Fruit fly (Drosophila melanogaster): Measurements from ENCODE around the gene CG15130.

CG15130 gene

dm6 chr2L:20390004-20390403, 34.5 kb downstream of the CG15130 start (continued):
- TF ChIP-seq gce (GFP tag; IDR thresholded peaks at IDR 0.05), result no peak
- TF ChIP-seq salm (tag; optimal IDR thresholded peaks at IDR 0.05), result peak; percentile 9
- no peak for TF ChIP-seq nom (GFP tag; optimal IDR thresholded peaks at IDR 0.05)
- TF ChIP-seq CTCF (GFP tag; optimal IDR thresholded peaks at IDR 0.05), result no peak
- TF ChIP-seq nau (GFP tag; optimal IDR thresholded peaks at IDR 0.05), result peak; percentile 34
- TF ChIP-seq Camta (GFP tag; optimal IDR thresholded peaks at IDR 0.05), result peak; percentile 30
- peak; percentile 76 for TF ChIP-seq mirr (GFP tag; optimal IDR thresholded peaks at IDR 0.05)
- no peak for TF ChIP-seq dpn (GFP tag; optimal IDR thresholded peaks at IDR 0.05)
- TF ChIP-seq rib (GFP tag; IDR thresholded peaks at IDR 0.05), result no peak
- no peak for TF ChIP-seq slp2 (GFP tag; optimal IDR thresholded peaks at IDR 0.05)
- no peak for TF ChIP-seq zfh1 (GFP tag; IDR thresholded peaks at IDR 0.05)
- peak; percentile 25 for TF ChIP-seq caup (GFP tag; optimal IDR thresholded peaks at IDR 0.05; ENCODE audit: severe bottlenecking)
- no peak for TF ChIP-seq CG8281 (tag; optimal IDR thresholded peaks at IDR 0.05)
- no peak for TF ChIP-seq Abd-B (GFP tag; optimal IDR thresholded peaks at IDR 0.05)
- TF ChIP-seq CG13775 (GFP tag; optimal IDR thresholded peaks at IDR 0.05), result no peak
- TF ChIP-seq CG13287 (GFP tag; IDR thresholded peaks at IDR 0.05; ENCODE audit: partially characterized antibody), result no peak
- TF ChIP-seq onecut (GFP tag; IDR thresholded peaks at IDR 0.05), result no peak
- TF ChIP-seq br (optimal IDR thresholded peaks at IDR 0.05), result no peak
- TF ChIP-seq kah (GFP tag; optimal IDR thresholded peaks at IDR 0.05), result no peak
- no peak for TF ChIP-seq CG10462 (GFP tag; optimal IDR thresholded peaks at IDR 0.05)
- no peak for TF ChIP-seq CG5953 (GFP tag; IDR thresholded peaks at IDR 0.05)
- TF ChIP-seq CG11723 (GFP tag; optimal IDR thresholded peaks at IDR 0.05), result no peak
- TF ChIP-seq ems (GFP tag; optimal IDR thresholded peaks at IDR 0.05), result no peak
- TF ChIP-seq pnt (GFP tag; optimal IDR thresholded peaks at IDR 0.05), result no peak
- peak; percentile 31 for TF ChIP-seq Fer3 (tag; optimal IDR thresholded peaks at IDR 0.05)
- peak; percentile 79 for TF ChIP-seq sens (GFP tag)
- TF ChIP-seq her (GFP tag; optimal IDR thresholded peaks at IDR 0.05), result no peak
- no peak for TF ChIP-seq stwl (tag; optimal IDR thresholded peaks at IDR 0.05)
- no peak for TF ChIP-seq Rx (GFP tag; IDR thresholded peaks at IDR 0.05)
- no peak for TF ChIP-seq Mes4 (GFP tag; optimal IDR thresholded peaks at IDR 0.05)
- no peak for TF ChIP-seq tna (GFP tag; IDR thresholded peaks at IDR 0.05; ENCODE audit: partially characterized antibody)
- TF ChIP-seq wor (GFP tag; IDR thresholded peaks at IDR 0.05), result no peak
- no peak for TF ChIP-seq cas (GFP tag; IDR thresholded peaks at IDR 0.05)
- no peak for TF ChIP-seq CG6654 (GFP tag; optimal IDR thresholded peaks at IDR 0.05)
- no peak for TF ChIP-seq Xbp1 (GFP tag; optimal IDR thresholded peaks at IDR 0.05)
- no peak for TF ChIP-seq CG10654 (GFP tag; optimal IDR thresholded peaks at IDR 0.05)
- no peak for TF ChIP-seq crp (GFP tag; optimal IDR thresholded peaks at IDR 0.05)
- TF ChIP-seq sima (GFP tag; optimal IDR thresholded peaks at IDR 0.05), result no peak
- no peak for TF ChIP-seq CG34224 (GFP tag; IDR thresholded peaks at IDR 0.05; ENCODE audit: partially characterized antibody)
- no peak for TF ChIP-seq repo (GFP tag; optimal IDR thresholded peaks at IDR 0.05)
- TF ChIP-seq CG10565 (GFP tag; optimal IDR thresholded peaks at IDR 0.05), result no peak
- TF ChIP-seq HmgD (GFP tag; optimal IDR thresholded peaks at IDR 0.05), result no peak
- no peak for TF ChIP-seq bsh (GFP tag; optimal IDR thresholded peaks at IDR 0.05)
- no peak for TF ChIP-seq Sry-δ (GFP tag; optimal IDR thresholded peaks at IDR 0.05)
- TF ChIP-seq CG5180 (GFP tag; optimal IDR thresholded peaks at IDR 0.05), result no peak
- peak; percentile 23 for TF ChIP-seq CG13894 (tag; optimal IDR thresholded peaks at IDR 0.05)
- TF ChIP-seq CG12071 (GFP tag; optimal IDR thresholded peaks at IDR 0.05), result peak; percentile 43
- no peak for TF ChIP-seq CG4617 (GFP tag; optimal IDR thresholded peaks at IDR 0.05; ENCODE audit: borderline replicate concordance)
- no peak for TF ChIP-seq danr (GFP tag; IDR thresholded peaks at IDR 0.05)
- TF ChIP-seq wek (GFP tag; optimal IDR thresholded peaks at IDR 0.05), result no peak
- TF ChIP-seq CG11456 (GFP tag; IDR thresholded peaks at IDR 0.05), result no peak
- TF ChIP-seq CG11695 (GFP tag; IDR thresholded peaks at IDR 0.05), result peak; percentile 27; the same call in 1 of the 3 replicates

Measured in whole organism, embryonic.